Fruit fly (Drosophila melanogaster): ENCODE measurements around the gene CG15533.

The CG15533 gene

dm6 chr3R:30465775-30466494 lies 37.3 kb downstream of the CG15533 start, which contains the start of gene PH4alphaEFB (continued):
- TF ChIP-seq Oaz (GFP tag; IDR thresholded peaks at IDR 0.05), result no peak
- no peak for TF ChIP-seq exex (tag; optimal IDR thresholded peaks at IDR 0.05)
- no peak for TF ChIP-seq ash1 (GFP tag; optimal IDR thresholded peaks at IDR 0.05)
- TF ChIP-seq CG12155 (GFP tag; optimal IDR thresholded peaks at IDR 0.05), result no peak
- peak in 1 of 2 experiments; percentile 51 for TF ChIP-seq insv (GFP tag; optimal IDR thresholded peaks at IDR 0.05)
- TF ChIP-seq unpg (GFP tag; optimal IDR thresholded peaks at IDR 0.05), result no peak
- TF ChIP-seq NFAT (GFP tag; IDR thresholded peaks at IDR 0.05), result no peak
- no peak for TF ChIP-seq ftz-f1 (GFP tag; optimal IDR thresholded peaks at IDR 0.05)
- no peak for TF ChIP-seq Fer3 (tag; optimal IDR thresholded peaks at IDR 0.05)
- TF ChIP-seq CG7839 (tag; optimal IDR thresholded peaks at IDR 0.05), result peak; percentile 12
- no peak for TF ChIP-seq CG9609 (GFP tag; optimal IDR thresholded peaks at IDR 0.05)
- TF ChIP-seq CG8290 (GFP tag; optimal IDR thresholded peaks at IDR 0.05), result no peak
- TF ChIP-seq CG8290 (tag; optimal IDR thresholded peaks at IDR 0.05), result no peak
- TF ChIP-seq bigmax (GFP tag; optimal IDR thresholded peaks at IDR 0.05), result no peak
- TF ChIP-seq Fer1 (GFP tag; optimal IDR thresholded peaks at IDR 0.05), result peak; percentile 45
- TF ChIP-seq CG32767 (GFP tag; IDR thresholded peaks at IDR 0.05), result no peak; the same call in 1 of the 2 replicates
- no peak for TF ChIP-seq HmgZ (tag; optimal IDR thresholded peaks at IDR 0.05)
- TF ChIP-seq CG18011 (GFP tag; optimal IDR thresholded peaks at IDR 0.05), result no peak
- TF ChIP-seq CG13296 (GFP tag; optimal IDR thresholded peaks at IDR 0.05), result peak; percentile 6
- TF ChIP-seq CG7556 (GFP tag; optimal IDR thresholded peaks at IDR 0.05), result no peak
- no peak for TF ChIP-seq crc (GFP tag; optimal IDR thresholded peaks at IDR 0.05)
- TF ChIP-seq CG12744 (GFP tag; optimal IDR thresholded peaks at IDR 0.05), result no peak
- no peak for TF ChIP-seq CG10979 (tag; optimal IDR thresholded peaks at IDR 0.05)
- TF ChIP-seq CG17361 (GFP tag; IDR thresholded peaks at IDR 0.05), result no peak
- TF ChIP-seq sd (tag; optimal IDR thresholded peaks at IDR 0.05), result peak; percentile 57
- no peak for TF ChIP-seq CG15601 (tag; optimal IDR thresholded peaks at IDR 0.05)
- no peak for TF ChIP-seq nerfin-2 (GFP tag; IDR thresholded peaks at IDR 0.05; ENCODE audit: partially characterized antibody)
- peak; percentile 54; the same call in 2 of the 3 replicates for TF ChIP-seq zen2 (GFP tag; IDR thresholded peaks at IDR 0.05; ENCODE audit: partially characterized antibody)
- TF ChIP-seq CG31365 (tag; optimal IDR thresholded peaks at IDR 0.05), result no peak
- TF ChIP-seq CG11456 (GFP tag; IDR thresholded peaks at IDR 0.05), result no peak
- TF ChIP-seq CG9727 (GFP tag; optimal IDR thresholded peaks at IDR 0.05), result no peak
- TF ChIP-seq br (optimal IDR thresholded peaks at IDR 0.05), result no peak
- peak; percentile 8 for TF ChIP-seq CG7987 (GFP tag; optimal IDR thresholded peaks at IDR 0.05)
- TF ChIP-seq wor (GFP tag; IDR thresholded peaks at IDR 0.05), result no peak
- TF ChIP-seq trh (GFP tag; optimal IDR thresholded peaks at IDR 0.05), result no peak
- no peak for TF ChIP-seq CG17328 (GFP tag; IDR thresholded peaks at IDR 0.05)
- no peak for TF ChIP-seq CG8924 (tag; optimal IDR thresholded peaks at IDR 0.05)
- TF ChIP-seq CG2712 (tag; optimal IDR thresholded peaks at IDR 0.05), result peak; percentile 33
- no peak for TF ChIP-seq da (GFP tag; optimal IDR thresholded peaks at IDR 0.05)
- no peak for TF ChIP-seq CG14667 (GFP tag; IDR thresholded peaks at IDR 0.05)
- peak; percentile 47; the same call in 1 of the 2 replicates for TF ChIP-seq Bgb (GFP tag; IDR thresholded peaks at IDR 0.05; ENCODE audit: partially characterized antibody)
- no peak for TF ChIP-seq vfl (GFP tag; optimal IDR thresholded peaks at IDR 0.05)
- no peak for TF ChIP-seq Hand (GFP tag; optimal IDR thresholded peaks at IDR 0.05)
- no peak for TF ChIP-seq ERR (GFP tag; optimal IDR thresholded peaks at IDR 0.05)
- no peak for TF ChIP-seq CG11398 (GFP tag; optimal IDR thresholded peaks at IDR 0.05)
- TF ChIP-seq sna (GFP tag; IDR thresholded peaks at IDR 0.05; ENCODE audit: partially characterized antibody), result 0 out of 2 replicates have a peak, but pooled peaks have one; percentile 12
- TF ChIP-seq Ssrp (tag; optimal IDR thresholded peaks at IDR 0.05), result no peak
- TF ChIP-seq CG31441 (GFP tag; IDR thresholded peaks at IDR 0.05), result no peak; the same call in 1 of the 2 replicates
- TF ChIP-seq CG14965 (GFP tag; optimal IDR thresholded peaks at IDR 0.05; ENCODE audit: borderline replicate concordance), result no peak
- TF ChIP-seq Rx (GFP tag; IDR thresholded peaks at IDR 0.05), result no peak

All from whole organism, embryonic.